Worm (Caenorhabditis elegans) whole organism, early embryonic: ENCODE results near the gene chk-2.

Source experiments
- B0310.2 ChIP-seq: sonication (generic microtip); optimal IDR thresholded peaks from 2 replicates; lab custom pipeline; 2016; ENCODE audit warnings: mild to moderate bottlenecking, missing genetic modification characterization, missing compliant biosample characterization
- F13C5.2 ChIP-seq: sonication (generic microtip); optimal IDR thresholded peaks from 2 replicates; lab custom pipeline; 2017; ENCODE audit warnings: mild to moderate bottlenecking, missing genetic modification characterization, inconsistent platforms, missing compliant biosample characterization
- aly-1 ChIP-seq: sonication (generic microtip); optimal IDR thresholded peaks from 2 replicates; lab custom pipeline; 2016; ENCODE audit warnings: missing genetic modification characterization, missing compliant biosample characterization
- ama-1 ChIP-seq: fragments of 150-350 bp; optimal IDR thresholded peaks from 2 replicates; lab custom pipeline; 2014
- ceh-13 ChIP-seq: fragments of 200-800 bp; sonication (Bioruptor generic); optimal IDR thresholded peaks from 2 replicates; lab custom pipeline; 2018; ENCODE audit warnings: mild to moderate bottlenecking, missing genetic modification characterization, missing compliant biosample characterization
- ceh-36 ChIP-seq: sonication (generic microtip); optimal IDR thresholded peaks from 2 replicates; lab custom pipeline; 2016; ENCODE audit warnings: missing genetic modification characterization, inconsistent platforms, missing compliant biosample characterization
- ets-7 ChIP-seq: sonication (generic microtip); optimal IDR thresholded peaks from 2 replicates; lab custom pipeline; 2016; ENCODE audit warnings: missing genotype, missing genetic modification characterization, missing compliant biosample characterization
- flt-1 ChIP-seq: fragments of 200-800 bp; sonication (Bioruptor generic); IDR thresholded peaks from 2 replicates; pipeline ENCODE4 v1.3.6; 2022; ENCODE audit warnings: missing genetic modification characterization, missing compliant biosample characterization
- hmbx-1 ChIP-seq: sonication (generic microtip); optimal IDR thresholded peaks from 2 replicates; lab custom pipeline; 2016; ENCODE audit warnings: mild to moderate bottlenecking, missing genetic modification characterization, missing compliant biosample characterization
- hmg-4 ChIP-seq: fragments of 200-800 bp; sonication (Bioruptor generic); optimal IDR thresholded peaks from 2 replicates; lab custom pipeline; 2018; ENCODE audit warnings: mild to moderate bottlenecking, missing genetic modification characterization, missing compliant biosample characterization
- hnd-1 ChIP-seq: sonication (generic microtip); optimal IDR thresholded peaks from 2 replicates; lab custom pipeline; 2016; ENCODE audit warnings: missing genetic modification characterization, missing compliant biosample characterization
- pes-1 ChIP-seq: fragments of 200-800 bp; sonication (Bioruptor generic); IDR thresholded peaks from 2 replicates; pipeline ENCODE4 v1.3.6; 2022; ENCODE audit warnings: missing genetic modification reagents, missing genetic modification characterization, missing compliant biosample characterization
- scrt-1 ChIP-seq: fragments of 200-800 bp; sonication (Bioruptor generic); IDR thresholded peaks from 2 replicates; pipeline ENCODE4 v1.3.6; 2022; ENCODE audit warnings: missing genetic modification characterization, missing compliant biosample characterization
- sea-1 ChIP-seq: fragments of 200-800 bp; sonication (Bioruptor generic); conservative IDR thresholded peaks from 2 replicates; pipeline ENCODE4 v1.3.6; 2022; ENCODE audit warnings: missing genetic modification characterization, missing compliant biosample characterization
- tbx-11 ChIP-seq: fragments of 200-800 bp; sonication (Bioruptor generic); IDR thresholded peaks from 2 replicates; pipeline ENCODE4 v1.3.6; 2022; ENCODE audit warnings: missing genetic modification characterization, missing compliant biosample characterization
- tbx-37 ChIP-seq: fragments of 200-800 bp; sonication (Bioruptor generic); conservative IDR thresholded peaks from 2 replicates; pipeline ENCODE4 v1.3.6; 2022; ENCODE audit warnings: missing genetic modification reagents, missing genetic modification characterization, missing compliant biosample characterization
- tra-4 ChIP-seq: sonication (generic microtip); optimal IDR thresholded peaks from 2 replicates; lab custom pipeline; 2017; ENCODE audit warnings: missing genetic modification characterization, missing compliant biosample characterization

The chk-2 gene

DNA sequence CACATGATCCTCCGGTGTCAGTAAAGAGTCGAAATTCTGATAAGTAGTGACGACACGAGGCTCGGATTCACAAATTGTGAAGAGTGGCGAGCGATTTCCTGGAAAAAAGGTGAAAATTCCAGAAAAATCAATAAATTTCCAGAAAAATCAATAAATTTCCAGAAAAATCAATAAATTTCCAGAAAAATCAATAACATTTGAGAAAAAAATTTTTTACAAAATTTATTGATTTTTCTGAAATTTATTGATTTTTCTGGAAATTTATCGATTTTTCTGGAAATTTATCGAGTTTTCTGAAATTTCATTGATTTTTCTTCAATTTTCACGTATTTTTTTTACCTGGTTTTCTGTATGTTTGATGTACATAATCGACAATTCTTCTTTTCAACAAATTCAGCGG, 9.8 kb downstream of the chk-2 start:
- TF ChIP-seq hmg-4 (GFP tag; lab: Kevin White, UChicago), result no peak
- TF ChIP-seq tbx-37, result no peak
- TF ChIP-seq hmbx-1 (tag; lab: Kevin White, UChicago), result no peak
- TF ChIP-seq ceh-36 (tag; lab: Kevin White, UChicago), result no peak
- no peak for TF ChIP-seq ama-1
- no peak for TF ChIP-seq F13C5.2
- TF ChIP-seq pes-1 (GFP tag; lab: Robert Waterston, UW), result no peak
- TF ChIP-seq tra-4 (tag; lab: Kevin White, UChicago), result no peak
- TF ChIP-seq ceh-13 (GFP tag; lab: Kevin White, UChicago), result no peak
- TF ChIP-seq tbx-11 (GFP tag; lab: Robert Waterston, UW), result no peak
- no peak for TF ChIP-seq sea-1 (GFP tag; lab: Robert Waterston, UW)
- no peak for TF ChIP-seq ets-7 (tag; lab: Kevin White, UChicago)
- TF ChIP-seq hnd-1 (tag; lab: Kevin White, UChicago), result no peak

DNA sequence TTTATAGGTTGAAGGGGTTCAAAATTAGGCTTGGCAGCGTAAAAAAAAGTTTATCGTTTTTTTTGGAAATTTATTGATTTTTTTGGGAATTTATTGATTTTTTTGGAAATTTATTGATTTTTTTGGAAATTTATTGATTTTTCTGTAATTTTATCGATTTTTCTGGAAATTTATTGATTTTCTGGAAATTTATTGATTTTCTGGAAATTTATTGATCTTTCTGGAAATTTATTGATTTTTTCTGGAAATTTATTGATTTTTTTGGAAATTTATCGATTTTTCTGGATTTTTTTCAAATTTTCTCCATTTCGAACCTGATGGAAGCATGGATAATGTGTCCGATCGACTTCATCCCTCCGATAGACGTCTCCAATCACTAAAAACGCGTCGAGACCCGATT, 11.0 kb downstream of the chk-2 start:
- TF ChIP-seq hmg-4 (GFP tag; lab: Kevin White, UChicago) (no peak), pes-1 (GFP tag; lab: Robert Waterston, UW) (no peak), ceh-13 (GFP tag; lab: Kevin White, UChicago) (no peak), tbx-37 (no peak), flt-1 (no peak), hnd-1 (tag; lab: Kevin White, UChicago) (no peak), tbx-11 (GFP tag; lab: Robert Waterston, UW) (no peak), B0310.2 (tag; lab: Kevin White, UChicago) (no peak), aly-1 (tag; lab: Kevin White, UChicago) (no peak), sea-1 (GFP tag; lab: Robert Waterston, UW) (no peak), ceh-36 (tag; lab: Kevin White, UChicago) (no peak), tra-4 (tag; lab: Kevin White, UChicago) (no peak), F13C5.2 (no peak), ets-7 (tag; lab: Kevin White, UChicago) (no peak), scrt-1 (GFP tag; lab: Robert Waterston, UW) (no peak)

DNA sequence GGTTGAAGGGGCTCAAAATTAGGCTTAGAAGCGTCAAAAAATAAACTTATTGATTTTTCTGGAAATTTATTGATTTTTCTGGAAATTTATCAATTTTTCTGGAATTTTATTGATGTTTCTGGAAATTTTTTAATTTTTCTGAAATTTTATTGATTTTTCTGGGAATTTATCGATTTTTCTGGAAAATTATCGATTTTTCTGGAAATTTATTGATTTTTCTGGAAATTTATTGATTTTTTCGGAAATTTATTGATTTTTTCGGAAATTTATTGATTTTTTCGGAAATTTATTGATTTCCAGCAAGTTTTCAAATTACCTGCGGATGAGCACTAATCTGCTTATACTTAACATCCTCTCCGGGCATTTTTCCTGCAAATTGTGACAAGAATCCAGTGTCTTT, 14.0 kb downstream of the chk-2 start:
- TF ChIP-seq tbx-11 (GFP tag; lab: Robert Waterston, UW) (no peak), B0310.2 (tag; lab: Kevin White, UChicago) (no peak), ets-7 (tag; lab: Kevin White, UChicago) (no peak), ceh-36 (tag; lab: Kevin White, UChicago) (no peak), pes-1 (GFP tag; lab: Robert Waterston, UW) (no peak), hmg-4 (GFP tag; lab: Kevin White, UChicago) (no peak), sea-1 (GFP tag; lab: Robert Waterston, UW) (no peak), ama-1 (no peak), flt-1 (no peak), tbx-37 (no peak), scrt-1 (GFP tag; lab: Robert Waterston, UW) (no peak), F13C5.2 (no peak), ceh-13 (GFP tag; lab: Kevin White, UChicago) (no peak)

DNA sequence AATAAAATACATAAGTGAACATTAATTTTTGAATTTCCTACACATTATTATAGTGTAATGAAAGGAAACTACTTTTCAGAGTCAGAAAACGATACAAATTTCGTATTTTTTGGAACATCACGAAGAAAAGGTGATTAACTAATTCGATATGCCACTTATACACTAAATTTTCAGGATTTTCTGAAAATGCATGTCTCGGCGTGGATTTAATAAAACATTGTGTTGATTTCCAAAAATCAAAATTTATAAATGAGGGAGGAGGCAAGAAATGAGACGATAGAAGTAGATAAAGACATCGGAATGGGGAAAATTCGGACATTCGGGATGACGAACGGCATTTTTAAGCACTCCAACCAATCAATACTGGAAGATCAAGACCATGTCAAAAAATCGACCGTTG, 16.7 kb downstream of the chk-2 start, which contains the start of gene Y116F11B.14:
Gene Y116F11B.14 (plus strand): TSS at position 301 of the 400 bp plus-strand sequence.
- TF ChIP-seq scrt-1 (GFP tag; lab: Robert Waterston, UW) (no peak), hmbx-1 (tag; lab: Kevin White, UChicago) (no peak), tbx-37 (no peak), flt-1 (no peak), tbx-11 (GFP tag; lab: Robert Waterston, UW) (no peak), F13C5.2 (no peak), ama-1 (no peak), B0310.2 (tag; lab: Kevin White, UChicago) (no peak), hnd-1 (tag; lab: Kevin White, UChicago) (no peak), ceh-36 (tag; lab: Kevin White, UChicago) (no peak), pes-1 (GFP tag; lab: Robert Waterston, UW) (no peak), hmg-4 (GFP tag; lab: Kevin White, UChicago) (no peak), sea-1 (GFP tag; lab: Robert Waterston, UW) (no peak), aly-1 (tag; lab: Kevin White, UChicago) (no peak), tra-4 (tag; lab: Kevin White, UChicago) (no peak)

DNA sequence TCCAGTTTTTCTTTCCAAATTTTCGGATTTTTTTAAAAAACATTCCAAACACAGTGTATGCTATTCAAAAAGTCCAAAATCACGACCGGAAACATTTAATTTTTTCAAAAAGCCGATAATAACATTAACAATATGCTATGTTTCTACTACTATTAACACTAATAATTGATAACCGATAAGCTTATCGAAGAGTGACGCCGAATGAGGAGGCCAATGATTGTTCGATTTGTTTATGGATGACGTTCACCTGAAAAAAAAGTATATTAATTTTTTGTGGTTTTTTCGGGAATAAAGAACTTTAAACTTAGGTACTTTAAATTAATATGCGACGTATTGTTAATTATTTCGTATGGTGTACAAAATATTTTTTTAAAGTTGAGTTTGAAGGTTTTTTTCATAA, 17.8 kb downstream of the chk-2 start:
- TF ChIP-seq ceh-36 (tag; lab: Kevin White, UChicago) (no peak), hmbx-1 (tag; lab: Kevin White, UChicago) (no peak), tra-4 (tag; lab: Kevin White, UChicago) (no peak), hmg-4 (GFP tag; lab: Kevin White, UChicago) (no peak), aly-1 (tag; lab: Kevin White, UChicago) (no peak), ets-7 (tag; lab: Kevin White, UChicago) (no peak), tbx-37 (no peak), tbx-11 (GFP tag; lab: Robert Waterston, UW) (no peak), ama-1 (no peak), pes-1 (GFP tag; lab: Robert Waterston, UW) (no peak), hnd-1 (tag; lab: Kevin White, UChicago) (no peak), scrt-1 (GFP tag; lab: Robert Waterston, UW) (no peak), B0310.2 (tag; lab: Kevin White, UChicago) (no peak), F13C5.2 (no peak), sea-1 (GFP tag; lab: Robert Waterston, UW) (no peak), ceh-13 (GFP tag; lab: Kevin White, UChicago) (no peak), flt-1 (no peak)

DNA sequence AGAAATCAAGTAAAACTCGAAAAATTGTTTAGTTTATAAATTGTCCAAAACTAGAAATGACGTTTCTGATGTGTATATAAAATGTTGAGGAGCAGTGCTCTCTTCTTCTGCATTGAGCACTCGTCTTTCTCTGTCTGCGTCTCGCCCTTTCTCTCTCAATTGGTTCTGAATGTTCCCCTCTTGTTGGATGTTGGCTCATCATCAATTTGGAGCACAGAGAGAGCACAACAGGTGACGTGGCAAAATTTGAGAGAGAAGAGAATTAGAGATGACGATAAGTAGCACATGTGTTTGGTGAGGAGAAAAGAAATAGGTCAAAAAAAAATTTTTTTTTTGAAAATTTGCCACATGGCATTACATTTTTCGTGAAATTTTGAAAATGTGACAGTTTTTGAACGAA, 18.3 kb downstream of the chk-2 start:
- TF ChIP-seq flt-1, result no peak
- no peak for TF ChIP-seq tra-4 (tag; lab: Kevin White, UChicago)
- no peak for TF ChIP-seq sea-1 (GFP tag; lab: Robert Waterston, UW)
- no peak for TF ChIP-seq ets-7 (tag; lab: Kevin White, UChicago)
- no peak for TF ChIP-seq ceh-13 (GFP tag; lab: Kevin White, UChicago)
- TF ChIP-seq scrt-1 (GFP tag; lab: Robert Waterston, UW), result no peak
- no peak for TF ChIP-seq hmg-4 (GFP tag; lab: Kevin White, UChicago)
- peak; percentile 4 for TF ChIP-seq F13C5.2

DNA sequence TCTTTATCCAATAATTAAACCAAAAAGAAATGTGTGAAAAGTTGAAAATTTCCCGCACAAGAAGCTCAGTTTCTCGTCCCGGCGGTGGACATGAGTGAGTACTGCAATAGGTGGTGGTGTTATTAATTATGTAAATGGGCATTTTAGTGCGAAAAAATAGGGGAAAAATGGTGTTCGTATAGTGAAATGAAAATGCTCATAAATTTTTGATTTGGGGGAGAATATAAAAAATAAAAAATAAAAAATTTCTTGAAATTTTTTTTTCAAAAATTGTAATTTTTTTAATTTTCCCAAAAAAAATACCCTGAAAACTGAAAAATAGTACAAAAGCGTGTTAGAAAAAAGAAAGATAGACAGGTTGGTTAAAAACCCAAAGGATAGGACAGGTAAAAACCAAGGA, 20.6 kb downstream of the chk-2 start, which contains the start of gene gly-4:
Gene gly-4 (minus strand): TSS at position 101 of the 400 bp plus-strand sequence.
- TF ChIP-seq aly-1 (tag; lab: Kevin White, UChicago) (no peak), pes-1 (GFP tag; lab: Robert Waterston, UW) (no peak), hmbx-1 (tag; lab: Kevin White, UChicago) (no peak), F13C5.2 (no peak), ceh-36 (tag; lab: Kevin White, UChicago) (no peak), tra-4 (tag; lab: Kevin White, UChicago) (no peak), hnd-1 (tag; lab: Kevin White, UChicago) (no peak), ama-1 (no peak), ets-7 (tag; lab: Kevin White, UChicago) (no peak)
